Fruit fly (Drosophila melanogaster) whole organism, embryonic: ENCODE results near the gene CG7924.

Experiments
- Aef1 ChIP-seq: fragments of 200-800 bp; sonication (Bioruptor generic); IDR thresholded peaks from 3 replicates; pipeline ENCODE4 v1.3.6; 2022; ENCODE audit warnings: missing biosample characterization, missing genetic modification characterization
- Atf-2 ChIP-seq: fragments of 200-800 bp; sonication (Bioruptor generic); optimal IDR thresholded peaks from 2 replicates; lab custom pipeline; 2016; ENCODE audit warnings: missing biosample characterization, missing genetic modification characterization
- CG10979 ChIP-seq: fragments of 200-800 bp; sonication (Bioruptor generic); optimal IDR thresholded peaks from 2 replicates; lab custom pipeline; 2018; ENCODE audit warnings: missing biosample characterization, mild to moderate bottlenecking, missing genetic modification characterization, moderate library complexity
- CG11456 ChIP-seq: fragments of 200-800 bp; sonication (Bioruptor generic); IDR thresholded peaks from 3 replicates; pipeline ENCODE4 v1.3.6; 2022; ENCODE audit warnings: missing biosample characterization, missing genetic modification characterization
- CG11504 ChIP-seq: fragments of 200-800 bp; sonication (Bioruptor generic); optimal IDR thresholded peaks from 3 replicates; lab custom pipeline; 2019; ENCODE audit warnings: missing biosample characterization, mild to moderate bottlenecking, missing genetic modification characterization, moderate library complexity
- CG12104 ChIP-seq: fragments of 200-800 bp; sonication (Bioruptor generic); optimal IDR thresholded peaks from 3 replicates; lab custom pipeline; 2016; ENCODE audit warnings: missing biosample characterization, missing genetic modification characterization
- CG12219 ChIP-seq: fragments of 200-800 bp; sonication (Bioruptor generic); optimal IDR thresholded peaks from 3 replicates; lab custom pipeline; 2018; ENCODE audit warnings: missing biosample characterization, mild to moderate bottlenecking, missing genetic modification characterization
- CG13775 ChIP-seq: fragments of 200-800 bp; sonication (Bioruptor generic); optimal IDR thresholded peaks from 3 replicates; lab custom pipeline; 2017; ENCODE audit warnings: missing biosample characterization, mild to moderate bottlenecking, missing genetic modification characterization
- CG14050 ChIP-seq: fragments of 200-800 bp; sonication (Bioruptor generic); IDR thresholded peaks from 3 replicates; pipeline ENCODE4 v1.3.6; 2022; ENCODE audit warnings: missing biosample characterization, missing genetic modification characterization
- CG14441 ChIP-seq: fragments of 200-800 bp; sonication (Bioruptor generic); IDR thresholded peaks from 2 replicates; pipeline ENCODE4 v1.3.6; 2022; ENCODE audit warnings: missing biosample characterization, missing genetic modification characterization
- CG15601 ChIP-seq: fragments of 200-800 bp; sonication (Bioruptor generic); optimal IDR thresholded peaks from 3 replicates; lab custom pipeline; 2019; ENCODE audit warnings: missing biosample characterization, mild to moderate bottlenecking, missing genetic modification characterization, moderate library complexity
- CG15696 ChIP-seq: fragments of 200-800 bp; sonication (Bioruptor generic); optimal IDR thresholded peaks from 2 replicates; lab custom pipeline; 2019; ENCODE audit warnings: missing biosample characterization, mild to moderate bottlenecking, missing genetic modification characterization, moderate library complexity
- CG1603 ChIP-seq: fragments of 200-800 bp; sonication (Bioruptor generic); optimal IDR thresholded peaks from 2 replicates; lab custom pipeline; 2019; ENCODE audit warnings: missing biosample characterization, mild to moderate bottlenecking, missing genetic modification characterization, moderate library complexity
- CG17829 ChIP-seq: fragments of 200-800 bp; optimal IDR thresholded peaks from 2 replicates; lab custom pipeline; 2019; ENCODE audit warnings: missing biosample characterization, mild to moderate bottlenecking, missing genetic modification characterization, moderate library complexity
- CG3065 ChIP-seq: fragments of 200-800 bp; sonication (Bioruptor generic); optimal IDR thresholded peaks from 2 replicates; lab custom pipeline; 2016; ENCODE audit warnings: missing biosample characterization, missing genetic modification characterization
- CG3726 ChIP-seq: fragments of 200-800 bp; sonication (Bioruptor generic); IDR thresholded peaks from 3 replicates; pipeline ENCODE4, ENCODE4 v1.3.6; 2022; ENCODE audit warnings: missing biosample characterization, missing genetic modification characterization
- CG4820 ChIP-seq: fragments of 200-800 bp; sonication (Bioruptor generic); optimal IDR thresholded peaks from 3 replicates; lab custom pipeline; 2016; ENCODE audit warnings: missing biosample characterization, missing genetic modification characterization
- CG6175 ChIP-seq: fragments of 200-800 bp; sonication (Bioruptor generic); IDR thresholded peaks from 3 replicates; pipeline ENCODE4 v1.3.6; 2022; ENCODE audit warnings: missing biosample characterization, missing genetic modification characterization
- CG6254 ChIP-seq: fragments of 200-800 bp; sonication (Bioruptor generic); optimal IDR thresholded peaks from 3 replicates; lab custom pipeline; 2017; ENCODE audit warnings: mild to moderate bottlenecking, missing biosample characterization, missing genetic modification reagents, missing genetic modification characterization
- CG6689 ChIP-seq: fragments of 200-800 bp; sonication (Bioruptor generic); IDR thresholded peaks from 2 replicates; pipeline ENCODE4 v1.3.6; 2022; ENCODE audit warnings: missing biosample characterization, missing genetic modification characterization
- CG6791 ChIP-seq: fragments of 200-800 bp; sonication (Bioruptor generic); IDR thresholded peaks from 3 replicates; pipeline ENCODE4 v1.3.6; 2022; ENCODE audit warnings: missing biosample characterization, missing genetic modification characterization; ENCODE audit not compliant: partially characterized antibody
- CG7963 ChIP-seq: fragments of 200-800 bp; sonication (Bioruptor generic); IDR thresholded peaks from 3 replicates; pipeline ENCODE4 v1.3.6; 2022; ENCODE audit warnings: missing biosample characterization, missing genetic modification characterization; ENCODE audit not compliant: partially characterized antibody
- CG7987 ChIP-seq: fragments of 200-800 bp; sonication (Bioruptor generic); optimal IDR thresholded peaks from 2 replicates; lab custom pipeline; 2018; ENCODE audit warnings: missing biosample characterization, mild to moderate bottlenecking, missing genetic modification characterization, moderate library complexity
- CG8765 ChIP-seq: fragments of 200-800 bp; sonication (Bioruptor generic); IDR thresholded peaks from 2 replicates; pipeline ENCODE4 v1.3.6; 2022; ENCODE audit warnings: missing biosample characterization, missing genetic modification characterization
- CoRest ChIP-seq: fragments of 200-800 bp; sonication (Bioruptor generic); optimal IDR thresholded peaks from 3 replicates; lab custom pipeline; 2018; ENCODE audit warnings: missing biosample characterization, mild to moderate bottlenecking, missing genetic modification characterization, moderate library complexity
- CrebB ChIP-seq: fragments of 200-800 bp; sonication (Bioruptor generic); optimal IDR thresholded peaks from 3 replicates; lab custom pipeline; 2018; ENCODE audit warnings: missing biosample characterization, mild to moderate bottlenecking, missing genetic modification characterization
- Doc3 ChIP-seq: fragments of 200-800 bp; sonication (Bioruptor generic); IDR thresholded peaks from 3 replicates; pipeline ENCODE4 v1.3.6; 2022; ENCODE audit warnings: missing biosample characterization, missing genetic modification characterization; ENCODE audit not compliant: partially characterized antibody
- Dref ChIP-seq: fragments of 200-800 bp; sonication (Bioruptor generic); IDR thresholded peaks from 2 replicates; pipeline ENCODE4 v1.3.6; 2022; ENCODE audit warnings: missing biosample characterization, missing genetic modification characterization
- H2.0 ChIP-seq: fragments of 200-800 bp; sonication (Bioruptor generic); IDR thresholded peaks from 2 replicates; pipeline ENCODE4 v1.3.6; 2022; ENCODE audit warnings: missing biosample characterization, missing genetic modification characterization
- Hr78 ChIP-seq, 2 experiments: fragments of 200-800 bp in 1 of 2; fragments of >200 bp in 1 of 2; sonication (Bioruptor generic) in 1 of 2; optimal IDR thresholded peaks; 2 replicates each; lab custom pipeline; 2017 to 2019; ENCODE audit warnings: missing biosample characterization in 2 of 2, missing genetic modification characterization in 2 of 2, mild to moderate bottlenecking in 1 of 2, moderate library complexity in 1 of 2
- Jarid2 ChIP-seq: fragments of 200-800 bp; sonication (Bioruptor generic); optimal IDR thresholded peaks from 3 replicates; lab custom pipeline; 2017; ENCODE audit warnings: mild to moderate bottlenecking, missing biosample characterization, missing genetic modification reagents, missing genetic modification characterization
- MBD-R2 ChIP-seq: fragments of 200-800 bp; sonication (Bioruptor generic); IDR thresholded peaks from 2 replicates; pipeline ENCODE4 v1.3.6; 2022; ENCODE audit warnings: missing biosample characterization, missing genetic modification characterization
- MESR4 ChIP-seq: fragments of 200-800 bp; sonication (Bioruptor generic); optimal IDR thresholded peaks from 2 replicates; lab custom pipeline; 2018; ENCODE audit warnings: missing biosample characterization, mild to moderate bottlenecking, missing genetic modification characterization, moderate library complexity
- NC2α ChIP-seq: fragments of 200-800 bp; sonication (Bioruptor generic); optimal IDR thresholded peaks from 2 replicates; lab custom pipeline; 2016; ENCODE audit warnings: missing biosample characterization, missing genetic modification characterization
- Oaz ChIP-seq: fragments of 200-800 bp; sonication (Bioruptor generic); IDR thresholded peaks from 2 replicates; pipeline ENCODE4 v1.3.6; 2022; ENCODE audit warnings: missing biosample characterization, missing genetic modification characterization
- YL-1 ChIP-seq: fragments of 200-800 bp; sonication (Bioruptor generic); optimal IDR thresholded peaks from 3 replicates; lab custom pipeline; 2017; ENCODE audit warnings: missing biosample characterization, mild to moderate bottlenecking, missing genetic modification characterization
- al ChIP-seq: fragments of 200-800 bp; sonication (Bioruptor generic); IDR thresholded peaks from 2 replicates; pipeline ENCODE4 v1.3.6; 2022; ENCODE audit warnings: missing biosample characterization, missing genetic modification characterization
- aop ChIP-seq: fragments of 200-800 bp; sonication (Bioruptor generic); IDR thresholded peaks from 2 replicates; pipeline ENCODE4 v1.3.6; 2022; ENCODE audit warnings: missing biosample characterization, missing genetic modification characterization
- cato ChIP-seq: fragments of 200-800 bp; sonication (Bioruptor generic); optimal IDR thresholded peaks from 2 replicates; lab custom pipeline; 2016; ENCODE audit warnings: missing biosample characterization, missing genetic modification characterization, borderline replicate concordance
- cg ChIP-seq: fragments of 200-800 bp; sonication (Bioruptor generic); optimal IDR thresholded peaks from 3 replicates; lab custom pipeline; 2019; ENCODE audit warnings: missing biosample characterization, mild to moderate bottlenecking, missing genetic modification characterization, moderate library complexity
- crp ChIP-seq, 2 experiments: fragments of 200-800 bp; sonication (Bioruptor generic); optimal IDR thresholded peaks; 2 replicates in 1 of 2; 3 replicates in 1 of 2; lab custom pipeline; 2017; ENCODE audit warnings: missing biosample characterization in 2 of 2, missing genetic modification characterization in 2 of 2, mild to moderate bottlenecking in 1 of 2, moderate library complexity in 1 of 2
- en ChIP-seq: fragments of 200-800 bp; sonication (Bioruptor generic); optimal IDR thresholded peaks from 2 replicates; lab custom pipeline; 2016; ENCODE audit warnings: missing biosample characterization, missing genetic modification characterization
- h ChIP-seq: fragments of >200 bp; optimal IDR thresholded peaks from 2 replicates; lab custom pipeline; 2017
- hb ChIP-seq: fragments of 200-800 bp; sonication (Bioruptor generic); IDR thresholded peaks from 3 replicates; pipeline ENCODE4 v1.3.6; 2022; ENCODE audit warnings: missing biosample characterization, missing genetic modification characterization; ENCODE audit not compliant: partially characterized antibody
- hth ChIP-seq: fragments of >200 bp; optimal IDR thresholded peaks from 2 replicates; lab custom pipeline; 2017; ENCODE audit warnings: inconsistent platforms
- kay ChIP-seq: fragments of 200-800 bp; sonication (Bioruptor generic); optimal IDR thresholded peaks from 2 replicates; lab custom pipeline; 2016; ENCODE audit warnings: missing biosample characterization, missing genetic modification characterization
- p53 ChIP-seq: fragments of 200-800 bp; sonication (Bioruptor generic); optimal IDR thresholded peaks from 2 replicates; lab custom pipeline; 2016; ENCODE audit warnings: missing biosample characterization, missing genetic modification characterization
- pum ChIP-seq: fragments of 200-800 bp; sonication (Bioruptor generic); optimal IDR thresholded peaks from 2 replicates; lab custom pipeline; 2016; ENCODE audit warnings: missing biosample characterization, missing genetic modification characterization
- seq ChIP-seq: fragments of 200-800 bp; sonication (Bioruptor generic); IDR thresholded peaks from 2 replicates; pipeline ENCODE4 v1.3.6; 2022; ENCODE audit warnings: missing biosample characterization, missing genetic modification characterization
- sima ChIP-seq: fragments of 200-800 bp; sonication (Bioruptor generic); optimal IDR thresholded peaks from 2 replicates; lab custom pipeline; 2016; ENCODE audit warnings: missing biosample characterization, missing genetic modification characterization
- sug ChIP-seq: fragments of 200-800 bp; optimal IDR thresholded peaks from 2 replicates; lab custom pipeline; 2019; ENCODE audit warnings: missing biosample characterization, mild to moderate bottlenecking, missing genetic modification characterization, moderate library complexity
- zen2 ChIP-seq: fragments of 200-800 bp; sonication (Bioruptor generic); IDR thresholded peaks from 3 replicates; pipeline ENCODE4 v1.3.6; 2022; ENCODE audit warnings: missing biosample characterization, missing genetic modification characterization; ENCODE audit not compliant: partially characterized antibody

The CG7924 gene

DNA sequence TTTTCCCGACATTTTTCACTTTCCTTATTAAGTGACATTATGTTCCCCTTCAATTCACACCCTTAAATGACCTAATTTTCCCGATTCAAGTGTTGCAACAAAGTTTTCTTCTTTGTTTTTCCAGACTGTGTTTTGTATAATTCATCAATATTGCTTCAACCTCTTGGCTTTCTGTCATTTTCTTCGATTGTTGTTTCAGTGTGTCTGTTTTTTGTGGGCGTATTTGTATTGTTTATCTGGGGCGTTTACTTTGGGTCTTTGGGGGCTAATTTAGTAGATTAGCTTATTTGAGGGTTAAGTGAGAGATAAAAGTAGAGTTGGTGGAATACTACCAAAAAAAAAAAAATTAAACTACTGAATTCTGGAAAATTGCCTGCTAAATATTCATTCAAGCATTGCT lies 37.6 kb upstream of the CG7924 start:
- no peak for TF ChIP-seq Hr78 (GFP tag; optimal IDR thresholded peaks at IDR 0.05; lab: Kevin White, UChicago)
- TF ChIP-seq seq, result peak; percentile 37; the same call in 1 of the 2 replicates
- no peak for TF ChIP-seq cato
- TF ChIP-seq CG6791, result no peak
- no peak for TF ChIP-seq Oaz
- no peak for TF ChIP-seq CG14441
- TF ChIP-seq cg (GFP tag; lab: Kevin White, UChicago), result no peak
- peak; percentile 23 for TF ChIP-seq CrebB (tag; lab: Kevin White, UChicago)
- no peak for TF ChIP-seq CG3726 (GFP tag; lab: Robert Waterston, UW)
- TF ChIP-seq al (GFP tag; lab: Robert Waterston, UW), result no peak
- TF ChIP-seq CG7987 (GFP tag; lab: Kevin White, UChicago), result peak; percentile 65
- TF ChIP-seq en, result no peak
- no peak for TF ChIP-seq CG7963 (GFP tag; lab: Robert Waterston, UW)
- no peak for TF ChIP-seq CG17829
- peak; percentile 28 for TF ChIP-seq YL-1 (GFP tag; lab: Kevin White, UChicago)
- TF ChIP-seq CG14050, result peak; percentile 38; the same call in 1 of the 3 replicates
- peak; percentile 44 for TF ChIP-seq CG11504
- TF ChIP-seq CG6689, result no peak
- TF ChIP-seq CG13775 (GFP tag; lab: Kevin White, UChicago), result no peak
- peak; percentile 18 for TF ChIP-seq NC2α (GFP tag; lab: Kevin White, UChicago)
- no peak for TF ChIP-seq p53
- TF ChIP-seq CG12219 (GFP tag; lab: Kevin White, UChicago), result peak; percentile 35
- TF ChIP-seq CG10979 (tag; lab: Kevin White, UChicago), result no peak
- no peak for TF ChIP-seq MESR4 (GFP tag; lab: Kevin White, UChicago)
- TF ChIP-seq sug (tag; lab: Kevin White, UChicago), result peak; percentile 47
- TF ChIP-seq pum (GFP tag; lab: Kevin White, UChicago), result no peak
- no peak for TF ChIP-seq h (lab: Kevin White, UChicago)
- TF ChIP-seq MBD-R2 (GFP tag; lab: Robert Waterston, UW), result no peak
- no peak for TF ChIP-seq H2.0 (GFP tag; lab: Robert Waterston, UW)
- peak; percentile 17 for TF ChIP-seq CoRest (tag; lab: Kevin White, UChicago)
- peak; percentile 81 for TF ChIP-seq CG15601 (tag; lab: Kevin White, UChicago)
- no peak for TF ChIP-seq hth (lab: Kevin White, UChicago)
- no peak for TF ChIP-seq CG15696 (tag; lab: Kevin White, UChicago)
- no peak for TF ChIP-seq zen2 (GFP tag; lab: Robert Waterston, UW)
- no peak for TF ChIP-seq Atf-2 (GFP tag; lab: Kevin White, UChicago)
- TF ChIP-seq sima (GFP tag; lab: Kevin White, UChicago), result no peak
- no peak for TF ChIP-seq CG11456 (GFP tag; lab: Robert Waterston, UW)
- no peak for TF ChIP-seq CG4820 (GFP tag; lab: Kevin White, UChicago)
- TF ChIP-seq Aef1 (GFP tag; lab: Robert Waterston, UW), result no peak
- TF ChIP-seq CG1603 (tag; lab: Kevin White, UChicago), result no peak
- peak; percentile 22 for TF ChIP-seq CG3065
- no peak for TF ChIP-seq kay (GFP tag; lab: Kevin White, UChicago)
- no peak for TF ChIP-seq CG6254
- TF ChIP-seq CG8765 (GFP tag; lab: Robert Waterston, UW), result no peak
- peak; percentile 40 for TF ChIP-seq CG12104
- no peak for TF ChIP-seq Jarid2 (GFP tag; lab: Kevin White, UChicago)
- TF ChIP-seq CG6175 (GFP tag; lab: Robert Waterston, UW), result no peak
- TF ChIP-seq crp (GFP tag; optimal IDR thresholded peaks at IDR 0.05; lab: Kevin White, UChicago), result no peak
- TF ChIP-seq hb, result no peak
- TF ChIP-seq Doc3, result no peak
- TF ChIP-seq Dref (GFP tag; lab: Robert Waterston, UW), result no peak
- TF ChIP-seq aop, result no peak
